Worm (Caenorhabditis elegans) whole organism, mixed stage, embryonic: ENCODE results near the gene dhs-17.
A peak's percentile ranks its signal among the peaks of the same experiment; 100 is the strongest.
"Not testable (repeated sequence)": the region's sequence is repeated elsewhere in the genome, so short reads cannot be mapped to it uniquely, and the experiment has no call there.

Experiments
- M03D4.4 ChIP-seq: sonication (generic microtip); optimal IDR thresholded peaks from 2 replicates; lab custom pipeline; 2017; ENCODE audit warnings: mild to moderate bottlenecking, missing genetic modification characterization, missing compliant biosample characterization
- bed-3 ChIP-seq: fragments of 200-800 bp; sonication (Bioruptor generic); optimal IDR thresholded peaks from 3 replicates; lab custom pipeline; 2018; ENCODE audit warnings: mild to moderate bottlenecking, missing genetic modification characterization, moderate library complexity, missing compliant biosample characterization
- blmp-1 ChIP-seq: fragments of 150-350 bp; optimal IDR thresholded peaks from 2 replicates; lab custom pipeline; 2014; ENCODE audit warnings: missing biosample characterization, missing genetic modification characterization
- ceh-39 ChIP-seq: fragments of 150-350 bp; optimal IDR thresholded peaks from 2 replicates; lab custom pipeline; 2014; ENCODE audit warnings: missing biosample characterization, missing genetic modification characterization
- ceh-43 ChIP-seq: fragments of 200-800 bp; sonication (Bioruptor generic); optimal IDR thresholded peaks from 2 replicates; lab custom pipeline; 2018; ENCODE audit warnings: mild to moderate bottlenecking, missing genetic modification characterization, moderate library complexity, missing compliant biosample characterization
- ceh-83 ChIP-seq: fragments of 200-800 bp; sonication (Bioruptor generic); optimal IDR thresholded peaks from 2 replicates; lab custom pipeline; 2018; ENCODE audit warnings: mild to moderate bottlenecking, missing genetic modification characterization, missing compliant biosample characterization
- ces-1 ChIP-seq: fragments of 150-350 bp; optimal IDR thresholded peaks from 2 replicates; lab custom pipeline; 2014; ENCODE audit warnings: missing biosample characterization, missing genetic modification reagents, missing genetic modification characterization
- cnd-1 ChIP-seq: fragments of 200-800 bp; sonication (Bioruptor generic); optimal IDR thresholded peaks from 2 replicates; lab custom pipeline; 2018; ENCODE audit warnings: mild to moderate bottlenecking, missing genetic modification characterization, missing compliant biosample characterization
- drap-1 ChIP-seq: fragments of 200-800 bp; sonication (Bioruptor generic); optimal IDR thresholded peaks from 3 replicates; lab custom pipeline; 2018; ENCODE audit warnings: mild to moderate bottlenecking, missing genetic modification characterization, missing compliant biosample characterization
- elt-1 ChIP-seq: sonication (generic microtip); optimal IDR thresholded peaks from 2 replicates; lab custom pipeline; 2017; ENCODE audit warnings: missing genetic modification characterization, mild to moderate bottlenecking, missing compliant biosample characterization, antibody characterized with exemption, moderate library complexity, borderline replicate concordance; ENCODE audit not compliant: insufficient read depth
- elt-3 ChIP-seq: fragments of 150-350 bp; optimal IDR thresholded peaks from 2 replicates; lab custom pipeline; 2014; ENCODE audit warnings: missing biosample characterization, missing genetic modification characterization
- flh-1 ChIP-seq: fragments of 200-800 bp; sonication (Bioruptor generic); optimal IDR thresholded peaks from 2 replicates; lab custom pipeline; 2018; ENCODE audit warnings: mild to moderate bottlenecking, missing genetic modification characterization, moderate library complexity, missing compliant biosample characterization
- ham-2 ChIP-seq: fragments of 200-800 bp; sonication (Bioruptor generic); optimal IDR thresholded peaks from 2 replicates; lab custom pipeline; 2018; ENCODE audit warnings: mild to moderate bottlenecking, missing genetic modification characterization, missing compliant biosample characterization
- hlh-1 ChIP-seq: fragments of 150-350 bp; optimal IDR thresholded peaks from 2 replicates; lab custom pipeline; 2014; ENCODE audit warnings: missing biosample characterization, missing genetic modification reagents, missing genetic modification characterization
- lin-13 ChIP-seq: fragments of 150-350 bp; optimal IDR thresholded peaks from 2 replicates; lab custom pipeline; 2014; ENCODE audit warnings: missing biosample characterization, missing genetic modification characterization
- lin-32 ChIP-seq: fragments of 200-800 bp; sonication (Bioruptor generic); optimal IDR thresholded peaks from 2 replicates; lab custom pipeline; 2018; ENCODE audit warnings: mild to moderate bottlenecking, missing genetic modification characterization, missing compliant biosample characterization
- lsy-2 ChIP-seq: fragments of 150-350 bp; optimal IDR thresholded peaks from 2 replicates; lab custom pipeline; 2014; ENCODE audit warnings: missing biosample characterization, missing genetic modification characterization
- mab-5 ChIP-seq: fragments of 150-350 bp; optimal IDR thresholded peaks from 2 replicates; lab custom pipeline; 2014; ENCODE audit warnings: missing biosample characterization, missing genetic modification characterization
- mep-1 ChIP-seq: fragments of 150-350 bp; optimal IDR thresholded peaks from 2 replicates; lab custom pipeline; 2017; ENCODE audit warnings: missing biosample characterization, missing genetic modification reagents, missing genetic modification characterization, inconsistent platforms
- mls-2 ChIP-seq: sonication (generic microtip); optimal IDR thresholded peaks from 2 replicates; lab custom pipeline; 2016; ENCODE audit warnings: mild to moderate bottlenecking, missing genetic modification characterization, moderate library complexity, missing compliant biosample characterization
- nhr-12 ChIP-seq: fragments of 150-350 bp; optimal IDR thresholded peaks from 2 replicates; lab custom pipeline; 2014; ENCODE audit warnings: missing biosample characterization, missing genetic modification characterization
- nhr-2 ChIP-seq: fragments of 150-350 bp; optimal IDR thresholded peaks from 2 replicates; lab custom pipeline; 2014; ENCODE audit warnings: missing biosample characterization, missing genetic modification characterization
- nhr-237 ChIP-seq: fragments of 150-350 bp; optimal IDR thresholded peaks from 2 replicates; lab custom pipeline; 2014; ENCODE audit warnings: missing biosample characterization, missing genetic modification characterization
- nhr-28 ChIP-seq: fragments of 150-350 bp; optimal IDR thresholded peaks from 2 replicates; lab custom pipeline; 2014; ENCODE audit warnings: missing biosample characterization, missing genetic modification characterization
- nhr-76 ChIP-seq: sonication (generic microtip); optimal IDR thresholded peaks from 2 replicates; lab custom pipeline; 2017; ENCODE audit warnings: missing biosample characterization, missing genetic modification characterization
- pha-4 ChIP-seq: fragments of 150-350 bp; optimal IDR thresholded peaks from 2 replicates; lab custom pipeline; 2018; ENCODE audit warnings: missing biosample characterization, missing genetic modification reagents, missing genetic modification characterization
- sem-2 ChIP-seq: fragments of 200-800 bp; sonication (Bioruptor generic); optimal IDR thresholded peaks from 2 replicates; lab custom pipeline; 2018; ENCODE audit warnings: mild to moderate bottlenecking, missing genetic modification characterization, missing compliant biosample characterization
- snpc-4 ChIP-seq: fragments of 150-350 bp; optimal IDR thresholded peaks from 2 replicates; lab custom pipeline; 2014; ENCODE audit warnings: missing biosample characterization, missing genetic modification characterization
- sptf-1 ChIP-seq: sonication (generic microtip); optimal IDR thresholded peaks from 2 replicates; lab custom pipeline; 2017; ENCODE audit warnings: mild to moderate bottlenecking, missing genetic modification characterization, moderate library complexity, missing compliant biosample characterization
- tbx-8 ChIP-seq: fragments of 200-800 bp; sonication (Bioruptor generic); optimal IDR thresholded peaks from 2 replicates; lab custom pipeline; 2018; ENCODE audit warnings: mild to moderate bottlenecking, missing genetic modification characterization, moderate library complexity, missing compliant biosample characterization
- unc-120 ChIP-seq: sonication (generic microtip); optimal IDR thresholded peaks from 2 replicates; lab custom pipeline; 2017; ENCODE audit warnings: missing genetic modification characterization, missing compliant biosample characterization; ENCODE audit not compliant: poor library complexity, severe bottlenecking
- unc-39 ChIP-seq: fragments of 150-350 bp; optimal IDR thresholded peaks from 2 replicates; lab custom pipeline; 2014; ENCODE audit warnings: missing biosample characterization, missing genetic modification characterization
- unc-62 ChIP-seq: fragments of 150-350 bp; optimal IDR thresholded peaks from 2 replicates; lab custom pipeline; 2014; ENCODE audit warnings: missing biosample characterization, missing genetic modification reagents, missing genetic modification characterization
- zip-8 ChIP-seq: fragments of 150-350 bp; optimal IDR thresholded peaks from 2 replicates; lab custom pipeline; 2014; ENCODE audit warnings: missing biosample characterization, missing genetic modification characterization
- ztf-11 ChIP-seq: fragments of 150-350 bp; optimal IDR thresholded peaks from 2 replicates; lab custom pipeline; 2014; ENCODE audit warnings: missing biosample characterization, missing genetic modification characterization

The dhs-17 gene

ce11 chrV:6034714-6035113 lies at the start of gene dhs-17:
Gene dhs-17, minus strand, starts transcription at chrV:6034814.
- TF ChIP-seq nhr-12 (tag; lab: Kevin White, UChicago) (no peak), unc-62 (GFP tag; lab: Kevin White, UChicago) (no peak), unc-120 (tag; lab: Kevin White, UChicago) (no peak), nhr-76 (tag; lab: Kevin White, UChicago) (no peak), sem-2 (GFP tag; lab: Kevin White, UChicago) (no peak), lin-32 (GFP tag; lab: Kevin White, UChicago) (no peak), ceh-83 (GFP tag; lab: Kevin White, UChicago) (no peak), sptf-1 (no peak), ceh-39 (no peak), bed-3 (no peak), lin-13 (no peak), elt-1 (tag; lab: Kevin White, UChicago) (no peak), hlh-1 (no peak), ham-2 (GFP tag; lab: Kevin White, UChicago) (no peak), ztf-11 (tag; lab: Kevin White, UChicago) (no peak), tbx-8 (no peak), mab-5 (tag; lab: Kevin White, UChicago) (no peak), nhr-28 (tag; lab: Kevin White, UChicago) (no peak), drap-1 (GFP tag; lab: Kevin White, UChicago) (no peak)

ce11 chrV:6069968-6070367 lies 35.4 kb upstream of the dhs-17 start, which contains the start of gene fbxa-214:
Gene fbxa-214, minus strand, starts transcription at chrV:6070068.
- not testable (repeated sequence) for TF ChIP-seq elt-3 (tag; lab: Kevin White, UChicago); hlh-1; lsy-2

ce11 chrV:6067112-6067511 lies 32.5 kb upstream of the dhs-17 start, which contains the start of gene srh-10:
Gene srh-10, minus strand, starts transcription at chrV:6067140.
- no peak for TF ChIP-seq bed-3

- TF ChIP-seq flh-1 (GFP tag; lab: Kevin White, UChicago), result no peak
- TF ChIP-seq nhr-28 (tag; lab: Kevin White, UChicago), result no peak
- no peak for TF ChIP-seq ceh-39
- no peak for TF ChIP-seq snpc-4
- no peak for TF ChIP-seq ztf-11 (tag; lab: Kevin White, UChicago)
- TF ChIP-seq elt-3 (tag; lab: Kevin White, UChicago), result no peak
Measured at ce11 chrV:6063330-6063729, 28.7 kb upstream of the dhs-17 start, which contains the start of gene Y38A10A.2. Gene Y38A10A.2, minus strand, starts transcription at chrV:6063430.

- no peak for TF ChIP-seq lin-13
- TF ChIP-seq nhr-28 (tag; lab: Kevin White, UChicago), result no peak
- no peak for TF ChIP-seq sem-2 (GFP tag; lab: Kevin White, UChicago)
- TF ChIP-seq, all 35 proteins: peak for 0
Measured at ce11 chrV:6055289-6055688, 20.7 kb upstream of the dhs-17 start, which contains the start of gene srd-20. Gene srd-20, plus strand, starts transcription at chrV:6055589.

- TF ChIP-seq ceh-39 (peak; percentile 54), lin-32 (GFP tag; lab: Kevin White, UChicago) (no peak), mep-1 (peak; percentile 91), zip-8 (tag; lab: Kevin White, UChicago) (no peak), unc-39 (tag; lab: Kevin White, UChicago) (no peak), nhr-76 (tag; lab: Kevin White, UChicago) (no peak), ces-1 (GFP tag; lab: Kevin White, UChicago) (peak; percentile 80), nhr-237 (tag; lab: Kevin White, UChicago) (peak; percentile 72), blmp-1 (tag; lab: Kevin White, UChicago) (no peak), M03D4.4 (tag; lab: Kevin White, UChicago) (no peak), lin-13 (peak; percentile 52), tbx-8 (no peak), ceh-43 (GFP tag; lab: Kevin White, UChicago) (no peak), elt-3 (tag; lab: Kevin White, UChicago) (no peak), ham-2 (GFP tag; lab: Kevin White, UChicago) (no peak), flh-1 (GFP tag; lab: Kevin White, UChicago) (no peak), mab-5 (tag; lab: Kevin White, UChicago) (no peak), hlh-1 (peak; percentile 46), unc-120 (tag; lab: Kevin White, UChicago) (peak; percentile 5), cnd-1 (tag; lab: Kevin White, UChicago) (no peak), ztf-11 (tag; lab: Kevin White, UChicago) (no peak), lsy-2 (peak; percentile 68), mls-2 (peak; percentile 65), unc-62 (GFP tag; lab: Kevin White, UChicago) (peak; percentile 82), elt-1 (tag; lab: Kevin White, UChicago) (no peak), sptf-1 (peak; percentile 28), pha-4 (tag; lab: Kevin White, UChicago) (peak; percentile 76), nhr-28 (tag; lab: Kevin White, UChicago) (no peak), nhr-12 (tag; lab: Kevin White, UChicago) (no peak), nhr-2 (tag; lab: Kevin White, UChicago) (no peak), ceh-83 (GFP tag; lab: Kevin White, UChicago) (no peak), sem-2 (GFP tag; lab: Kevin White, UChicago) (no peak), drap-1 (GFP tag; lab: Kevin White, UChicago) (no peak), snpc-4 (no peak), bed-3 (no peak)
Measured at ce11 chrV:6053188-6053687, 18.6 kb upstream of the dhs-17 start, which contains the start of gene seip-1. Gene seip-1, minus strand, starts transcription at chrV:6053238.
